Fruit fly (Drosophila melanogaster) whole organism, adult: ENCODE results near the gene Rbp.

Source experiments
- CG1620 ChIP-seq: fragments of 200-800 bp; sonication (Bioruptor generic); optimal IDR thresholded peaks from 2 replicates; lab custom pipeline; 2016; ENCODE audit warnings: missing biosample characterization, missing genetic modification characterization
- CG33017 ChIP-seq: fragments of 200-800 bp; sonication (Bioruptor generic); optimal IDR thresholded peaks from 2 replicates; lab custom pipeline; 2018; ENCODE audit warnings: missing biosample characterization, mild to moderate bottlenecking, missing genetic modification characterization, moderate library complexity
- Mnt ChIP-seq: fragments of 200-800 bp; sonication (Bioruptor generic); optimal IDR thresholded peaks from 2 replicates; lab custom pipeline; 2016; ENCODE audit warnings: missing biosample characterization, mild to moderate bottlenecking, missing genetic modification characterization
- ovo ChIP-seq: fragments of 200-800 bp; sonication (Bioruptor generic); optimal IDR thresholded peaks from 2 replicates; lab custom pipeline; 2016; ENCODE audit warnings: missing biosample characterization, missing genetic modification characterization
- tj ChIP-seq: fragments of 200-800 bp; sonication (Bioruptor generic); optimal IDR thresholded peaks from 3 replicates; lab custom pipeline; 2017; ENCODE audit warnings: missing biosample characterization, mild to moderate bottlenecking, missing genetic modification characterization, moderate library complexity
- toe ChIP-seq: fragments of 200-800 bp; sonication (Bioruptor generic); optimal IDR thresholded peaks from 2 replicates; lab custom pipeline; 2016; ENCODE audit warnings: missing biosample characterization, missing genetic modification characterization

- no peak for TF ChIP-seq CG1620
- no peak for TF ChIP-seq toe (GFP tag; lab: Kevin White, UChicago)
- TF ChIP-seq Mnt (GFP tag; lab: Kevin White, UChicago), result peak; percentile 10
- peak; percentile 100 for TF ChIP-seq tj
- TF ChIP-seq CG33017 (tag; lab: Kevin White, UChicago), result no peak
- TF ChIP-seq ovo (GFP tag; lab: Kevin White, UChicago), result no peak
Measured at dm6 chr3R:15356152-15356551, 18.3 kb upstream of the Rbp start.
